Fruit fly (Drosophila melanogaster): ENCODE measurements around the gene CG43861.
A peak's percentile ranks its signal among the peaks of the same experiment; 100 is the strongest.

Gene CG43861

dm6 chr2L:19998139-19998538 lies 18.9 kb downstream of the CG43861 start (continued):
- TF ChIP-seq croc (GFP tag; conservative IDR thresholded peaks at IDR 0.05) (no peak), CG10267 (tag; optimal IDR thresholded peaks at IDR 0.05) (no peak), Gug (GFP tag; IDR thresholded peaks at IDR 0.05) (no peak), salm (tag; optimal IDR thresholded peaks at IDR 0.05) (no peak), HmgD (GFP tag; optimal IDR thresholded peaks at IDR 0.05) (no peak), ro (GFP tag; IDR thresholded peaks at IDR 0.05) (no peak), Sox102F (GFP tag; optimal IDR thresholded peaks at IDR 0.05) (peak; percentile 16), tna (GFP tag; IDR thresholded peaks at IDR 0.05; ENCODE audit: partially characterized antibody) (no peak), Nf-YA (GFP tag; IDR thresholded peaks at IDR 0.05) (no peak), sd (tag; optimal IDR thresholded peaks at IDR 0.05) (no peak), CG11504 (tag; optimal IDR thresholded peaks at IDR 0.05) (peak; percentile 34), Blimp-1 (GFP tag; optimal IDR thresholded peaks at IDR 0.05) (peak; percentile 48), HLH3B (GFP tag; IDR thresholded peaks at IDR 0.05) (no peak), HLHmδ (GFP tag; optimal IDR thresholded peaks at IDR 0.05) (peak; percentile 18), CG15601 (tag; optimal IDR thresholded peaks at IDR 0.05) (no peak), Eip74EF (GFP tag; optimal IDR thresholded peaks at IDR 0.05) (peak in 1 of 2 experiments; percentile 41), CG3995 (GFP tag; optimal IDR thresholded peaks at IDR 0.05) (no peak), amos (GFP tag; IDR thresholded peaks at IDR 0.05; ENCODE audit: partially characterized antibody) (no peak), NfI (GFP tag; optimal IDR thresholded peaks at IDR 0.05) (no peak), CG12299 (tag; optimal IDR thresholded peaks at IDR 0.05) (no peak), CG1792 (GFP tag; optimal IDR thresholded peaks at IDR 0.05) (no peak), Med (GFP tag) (peak; percentile 60), CG6175 (GFP tag; IDR thresholded peaks at IDR 0.05) (no peak), Side (GFP tag; optimal IDR thresholded peaks at IDR 0.05) (no peak), CG4282 (GFP tag; optimal IDR thresholded peaks at IDR 0.05) (no peak)

dm6 chr2L:19992427-19992998 lies 24.6 kb downstream of the CG43861 start:
- TF ChIP-seq CG18599 (GFP tag; optimal IDR thresholded peaks at IDR 0.05) (no peak), abd-A (tag; optimal IDR thresholded peaks at IDR 0.05) (peak; percentile 66), C15 (GFP tag; IDR thresholded peaks at IDR 0.05) (no peak), CG33557 (GFP tag; optimal IDR thresholded peaks at IDR 0.05) (no peak), CG2129 (GFP tag; IDR thresholded peaks at IDR 0.05; ENCODE audit: partially characterized antibody) (no peak), Hey (tag; optimal IDR thresholded peaks at IDR 0.05) (no peak), HLH3B (GFP tag; IDR thresholded peaks at IDR 0.05) (no peak), pb (GFP tag; optimal IDR thresholded peaks at IDR 0.05) (no peak), sisA (GFP tag; IDR thresholded peaks at IDR 0.05) (no peak), sd (tag; optimal IDR thresholded peaks at IDR 0.05) (peak; percentile 75), chinmo (GFP tag; IDR thresholded peaks at IDR 0.05; ENCODE audit: partially characterized antibody) (peak; percentile 80; the same call in 1 of the 4 replicates), dati (GFP tag; IDR thresholded peaks at IDR 0.05) (no peak), CG7928 (GFP tag; optimal IDR thresholded peaks at IDR 0.05) (no peak), rib (GFP tag; IDR thresholded peaks at IDR 0.05) (0 out of 2 replicates have a peak, but pooled peaks have one; percentile 36), CG31388 (GFP tag; optimal IDR thresholded peaks at IDR 0.05) (no peak), CG13894 (tag; optimal IDR thresholded peaks at IDR 0.05) (peak; percentile 51), crp (GFP tag; optimal IDR thresholded peaks at IDR 0.05) (no peak), CG3995 (GFP tag; optimal IDR thresholded peaks at IDR 0.05) (no peak), ato (GFP tag; IDR thresholded peaks at IDR 0.05; ENCODE audit: partially characterized antibody) (no peak), hb (GFP tag; IDR thresholded peaks at IDR 0.05; ENCODE audit: partially characterized antibody) (no peak), Med (GFP tag) (peak; percentile 46), Ets65A (GFP tag) (no peak), CG6272 (GFP tag; IDR thresholded peaks at IDR 0.05) (no peak), CG8944 (GFP tag; optimal IDR thresholded peaks at IDR 0.05) (no peak)

All from whole organism, embryonic.